Worm (Caenorhabditis elegans) whole organism, mixed stage, embryonic: ENCODE data around the gene memb-2.

ENCODE experiments used
- M03D4.4 ChIP-seq: sonication (generic microtip); optimal IDR thresholded peaks from 2 replicates; lab custom pipeline; 2017; ENCODE audit warnings: mild to moderate bottlenecking, missing genetic modification characterization, missing compliant biosample characterization
- bed-3 ChIP-seq: fragments of 200-800 bp; sonication (Bioruptor generic); optimal IDR thresholded peaks from 3 replicates; lab custom pipeline; 2018; ENCODE audit warnings: mild to moderate bottlenecking, missing genetic modification characterization, moderate library complexity, missing compliant biosample characterization
- blmp-1 ChIP-seq: fragments of 150-350 bp; optimal IDR thresholded peaks from 2 replicates; lab custom pipeline; 2014; ENCODE audit warnings: missing biosample characterization, missing genetic modification characterization
- ceh-39 ChIP-seq: fragments of 150-350 bp; optimal IDR thresholded peaks from 2 replicates; lab custom pipeline; 2014; ENCODE audit warnings: missing biosample characterization, missing genetic modification characterization
- ceh-83 ChIP-seq: fragments of 200-800 bp; sonication (Bioruptor generic); optimal IDR thresholded peaks from 2 replicates; lab custom pipeline; 2018; ENCODE audit warnings: mild to moderate bottlenecking, missing genetic modification characterization, missing compliant biosample characterization
- drap-1 ChIP-seq: fragments of 200-800 bp; sonication (Bioruptor generic); optimal IDR thresholded peaks from 3 replicates; lab custom pipeline; 2018; ENCODE audit warnings: mild to moderate bottlenecking, missing genetic modification characterization, missing compliant biosample characterization
- elt-1 ChIP-seq: sonication (generic microtip); optimal IDR thresholded peaks from 2 replicates; lab custom pipeline; 2017; ENCODE audit warnings: missing genetic modification characterization, mild to moderate bottlenecking, missing compliant biosample characterization, antibody characterized with exemption, moderate library complexity, borderline replicate concordance; ENCODE audit not compliant: insufficient read depth
- flh-1 ChIP-seq: fragments of 200-800 bp; sonication (Bioruptor generic); optimal IDR thresholded peaks from 2 replicates; lab custom pipeline; 2018; ENCODE audit warnings: mild to moderate bottlenecking, missing genetic modification characterization, moderate library complexity, missing compliant biosample characterization
- ham-2 ChIP-seq: fragments of 200-800 bp; sonication (Bioruptor generic); optimal IDR thresholded peaks from 2 replicates; lab custom pipeline; 2018; ENCODE audit warnings: mild to moderate bottlenecking, missing genetic modification characterization, missing compliant biosample characterization
- hlh-1 ChIP-seq: fragments of 150-350 bp; optimal IDR thresholded peaks from 2 replicates; lab custom pipeline; 2014; ENCODE audit warnings: missing biosample characterization, missing genetic modification reagents, missing genetic modification characterization
- lin-32 ChIP-seq: fragments of 200-800 bp; sonication (Bioruptor generic); optimal IDR thresholded peaks from 2 replicates; lab custom pipeline; 2018; ENCODE audit warnings: mild to moderate bottlenecking, missing genetic modification characterization, missing compliant biosample characterization
- lsy-2 ChIP-seq: fragments of 150-350 bp; optimal IDR thresholded peaks from 2 replicates; lab custom pipeline; 2014; ENCODE audit warnings: missing biosample characterization, missing genetic modification characterization
- mab-5 ChIP-seq: fragments of 150-350 bp; optimal IDR thresholded peaks from 2 replicates; lab custom pipeline; 2014; ENCODE audit warnings: missing biosample characterization, missing genetic modification characterization
- mep-1 ChIP-seq: fragments of 150-350 bp; optimal IDR thresholded peaks from 2 replicates; lab custom pipeline; 2017; ENCODE audit warnings: missing biosample characterization, missing genetic modification reagents, missing genetic modification characterization, inconsistent platforms
- nhr-12 ChIP-seq: fragments of 150-350 bp; optimal IDR thresholded peaks from 2 replicates; lab custom pipeline; 2014; ENCODE audit warnings: missing biosample characterization, missing genetic modification characterization
- nhr-2 ChIP-seq: fragments of 150-350 bp; optimal IDR thresholded peaks from 2 replicates; lab custom pipeline; 2014; ENCODE audit warnings: missing biosample characterization, missing genetic modification characterization
- nhr-237 ChIP-seq: fragments of 150-350 bp; optimal IDR thresholded peaks from 2 replicates; lab custom pipeline; 2014; ENCODE audit warnings: missing biosample characterization, missing genetic modification characterization
- nhr-28 ChIP-seq: fragments of 150-350 bp; optimal IDR thresholded peaks from 2 replicates; lab custom pipeline; 2014; ENCODE audit warnings: missing biosample characterization, missing genetic modification characterization
- nhr-76 ChIP-seq: sonication (generic microtip); optimal IDR thresholded peaks from 2 replicates; lab custom pipeline; 2017; ENCODE audit warnings: missing biosample characterization, missing genetic modification characterization
- pha-4 ChIP-seq: fragments of 150-350 bp; optimal IDR thresholded peaks from 2 replicates; lab custom pipeline; 2018; ENCODE audit warnings: missing biosample characterization, missing genetic modification reagents, missing genetic modification characterization
- sem-2 ChIP-seq: fragments of 200-800 bp; sonication (Bioruptor generic); optimal IDR thresholded peaks from 2 replicates; lab custom pipeline; 2018; ENCODE audit warnings: mild to moderate bottlenecking, missing genetic modification characterization, missing compliant biosample characterization
- snpc-4 ChIP-seq: fragments of 150-350 bp; optimal IDR thresholded peaks from 2 replicates; lab custom pipeline; 2014; ENCODE audit warnings: missing biosample characterization, missing genetic modification characterization
- sptf-1 ChIP-seq: sonication (generic microtip); optimal IDR thresholded peaks from 2 replicates; lab custom pipeline; 2017; ENCODE audit warnings: mild to moderate bottlenecking, missing genetic modification characterization, moderate library complexity, missing compliant biosample characterization
- tbx-8 ChIP-seq: fragments of 200-800 bp; sonication (Bioruptor generic); optimal IDR thresholded peaks from 2 replicates; lab custom pipeline; 2018; ENCODE audit warnings: mild to moderate bottlenecking, missing genetic modification characterization, moderate library complexity, missing compliant biosample characterization
- unc-120 ChIP-seq: sonication (generic microtip); optimal IDR thresholded peaks from 2 replicates; lab custom pipeline; 2017; ENCODE audit warnings: missing genetic modification characterization, missing compliant biosample characterization; ENCODE audit not compliant: poor library complexity, severe bottlenecking
- unc-39 ChIP-seq: fragments of 150-350 bp; optimal IDR thresholded peaks from 2 replicates; lab custom pipeline; 2014; ENCODE audit warnings: missing biosample characterization, missing genetic modification characterization
- unc-62 ChIP-seq: fragments of 150-350 bp; optimal IDR thresholded peaks from 2 replicates; lab custom pipeline; 2014; ENCODE audit warnings: missing biosample characterization, missing genetic modification reagents, missing genetic modification characterization
- zip-8 ChIP-seq: fragments of 150-350 bp; optimal IDR thresholded peaks from 2 replicates; lab custom pipeline; 2014; ENCODE audit warnings: missing biosample characterization, missing genetic modification characterization
- ztf-11 ChIP-seq: fragments of 150-350 bp; optimal IDR thresholded peaks from 2 replicates; lab custom pipeline; 2014; ENCODE audit warnings: missing biosample characterization, missing genetic modification characterization

Gene memb-2

DNA sequence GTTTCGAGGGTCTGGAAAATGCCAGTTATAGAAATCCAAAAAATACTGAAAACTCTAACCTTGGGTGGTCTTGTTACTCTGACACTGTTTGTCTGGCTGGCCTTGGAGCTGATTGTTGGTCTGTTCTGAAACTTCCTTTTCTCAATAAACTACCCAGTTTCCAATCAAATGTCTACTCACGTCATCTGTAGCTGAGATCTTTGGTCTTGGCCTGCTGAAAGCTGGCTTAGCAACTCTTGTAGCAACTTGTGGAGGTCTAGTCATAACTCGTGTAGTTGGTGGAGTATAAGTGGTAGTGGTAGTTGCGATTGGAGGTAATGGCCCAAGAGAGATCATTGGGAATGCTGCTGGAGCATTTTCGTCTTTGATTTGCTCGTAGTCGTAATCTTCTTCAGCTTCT is 9.8 kb downstream of the memb-2 start:
- no peak for TF ChIP-seq bed-3
- no peak for TF ChIP-seq lsy-2
- TF ChIP-seq lin-32 (GFP tag; lab: Kevin White, UChicago), result no peak
- TF ChIP-seq ceh-39 (tag; lab: Kevin White, UChicago), result no peak
- TF ChIP-seq zip-8 (tag; lab: Kevin White, UChicago), result no peak
- no peak for TF ChIP-seq nhr-28 (tag; lab: Kevin White, UChicago)
- no peak for TF ChIP-seq snpc-4
- TF ChIP-seq nhr-12 (tag; lab: Kevin White, UChicago), result no peak
- TF ChIP-seq elt-1 (tag; lab: Kevin White, UChicago), result no peak
- TF ChIP-seq M03D4.4, result no peak
- TF ChIP-seq flh-1 (GFP tag; lab: Kevin White, UChicago), result no peak
- no peak for TF ChIP-seq nhr-76
- TF ChIP-seq mep-1 (tag; lab: Kevin White, UChicago), result no peak
- no peak for TF ChIP-seq sptf-1 (tag; lab: Kevin White, UChicago)
- no peak for TF ChIP-seq unc-120
- no peak for TF ChIP-seq ztf-11 (tag; lab: Kevin White, UChicago)
- no peak for TF ChIP-seq blmp-1 (tag; lab: Kevin White, UChicago)
- TF ChIP-seq sem-2 (GFP tag; lab: Kevin White, UChicago), result no peak
- TF ChIP-seq nhr-2, result no peak

DNA sequence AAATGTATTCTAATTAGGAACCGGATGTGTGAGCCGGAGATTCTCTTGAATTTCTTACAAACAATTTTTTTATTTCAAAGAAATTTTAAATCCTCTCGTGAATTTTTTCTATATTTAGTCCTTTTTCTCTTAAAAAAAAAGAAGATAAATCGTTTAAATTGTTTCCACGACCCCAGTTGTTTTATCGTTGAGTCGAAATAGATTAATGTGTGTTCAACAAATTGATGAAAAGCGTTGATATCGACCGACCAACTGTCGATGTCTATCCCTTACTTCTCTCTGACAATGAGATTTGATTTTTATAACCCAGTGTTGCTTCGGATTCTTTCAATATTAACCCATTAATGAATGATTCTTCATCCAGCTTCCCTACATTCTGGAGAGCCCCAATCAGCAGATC is 13.7 kb downstream of the memb-2 start, which contains the start of gene CD4.1:
TSS of gene CD4.1 (plus strand) at position 301 of the 400 bp plus-strand sequence.
- TF ChIP-seq nhr-28 (tag; lab: Kevin White, UChicago) (no peak), hlh-1 (tag; lab: Kevin White, UChicago) (peak; percentile 12)

DNA sequence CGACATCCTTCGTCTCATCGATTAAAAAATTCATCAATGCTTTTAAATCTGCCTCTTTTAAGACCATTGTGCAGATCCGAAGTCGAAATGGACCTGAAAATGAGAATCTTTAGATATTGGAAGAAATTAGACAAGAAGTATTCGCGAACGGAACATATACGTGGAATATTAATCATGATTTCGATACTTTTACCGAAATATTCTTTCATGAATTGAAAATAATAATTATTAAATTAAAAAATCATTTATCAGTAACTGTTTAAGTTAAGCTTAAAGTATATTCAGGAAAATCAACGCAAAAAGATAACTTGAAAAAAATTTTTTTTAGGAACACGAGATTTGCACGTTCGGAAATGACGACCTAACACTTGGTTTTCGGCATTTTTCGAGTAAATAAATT is 18.7 kb downstream of the memb-2 start, which contains the start of gene CD4.8:
TSS of gene CD4.8 (minus strand) at position 101 of the 400 bp plus-strand sequence.
- TF ChIP-seq M03D4.4, result no peak
- TF ChIP-seq sptf-1 (tag; lab: Kevin White, UChicago), result no peak
- no peak for TF ChIP-seq nhr-76
- TF ChIP-seq hlh-1 (tag; lab: Kevin White, UChicago), result no peak
- no peak for TF ChIP-seq nhr-2
- TF ChIP-seq mab-5, result no peak
- TF ChIP-seq flh-1 (GFP tag; lab: Kevin White, UChicago), result no peak
- TF ChIP-seq mep-1 (tag; lab: Kevin White, UChicago), result no peak
- TF ChIP-seq sem-2 (GFP tag; lab: Kevin White, UChicago), result no peak

DNA sequence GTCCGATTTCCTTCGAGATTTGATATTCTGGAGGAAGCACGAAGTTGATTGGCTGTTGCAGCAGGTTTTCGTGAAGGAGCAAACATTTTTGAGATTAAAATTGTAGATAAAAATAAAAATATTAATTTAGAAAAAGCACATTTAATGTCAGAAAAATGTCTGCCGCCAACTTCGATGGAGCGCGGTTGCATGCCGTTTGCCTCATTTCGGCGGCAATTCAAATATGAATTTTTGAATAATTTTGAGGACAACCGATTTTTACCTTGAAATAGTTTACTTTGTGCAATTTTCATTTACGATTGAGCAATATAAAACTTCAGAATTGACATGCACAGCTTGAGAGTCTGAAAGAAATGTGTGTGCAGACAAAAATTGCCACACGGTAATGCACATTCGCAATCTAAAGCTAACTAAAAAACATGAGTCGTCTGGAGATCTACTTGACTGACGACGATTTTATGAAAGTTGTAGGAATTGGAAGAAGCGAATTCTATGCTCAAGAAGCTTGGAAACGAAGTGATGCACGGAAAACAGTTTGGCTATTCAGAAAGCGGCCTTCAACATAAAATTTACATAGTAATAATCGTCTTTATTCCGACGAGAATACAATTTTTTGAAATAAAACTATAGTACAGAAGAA is 23.4 kb downstream of the memb-2 start, which contains the start of gene zhit-1:
TSS of gene zhit-1 (minus strand) at position 161 of the 640 bp plus-strand sequence.
- TF ChIP-seq mep-1 (tag; lab: Kevin White, UChicago) (peak; percentile 28), ham-2 (GFP tag; lab: Kevin White, UChicago) (no peak), bed-3 (no peak), ceh-39 (tag; lab: Kevin White, UChicago) (no peak), unc-39 (no peak), hlh-1 (tag; lab: Kevin White, UChicago) (no peak), nhr-237 (tag; lab: Kevin White, UChicago) (no peak)

DNA sequence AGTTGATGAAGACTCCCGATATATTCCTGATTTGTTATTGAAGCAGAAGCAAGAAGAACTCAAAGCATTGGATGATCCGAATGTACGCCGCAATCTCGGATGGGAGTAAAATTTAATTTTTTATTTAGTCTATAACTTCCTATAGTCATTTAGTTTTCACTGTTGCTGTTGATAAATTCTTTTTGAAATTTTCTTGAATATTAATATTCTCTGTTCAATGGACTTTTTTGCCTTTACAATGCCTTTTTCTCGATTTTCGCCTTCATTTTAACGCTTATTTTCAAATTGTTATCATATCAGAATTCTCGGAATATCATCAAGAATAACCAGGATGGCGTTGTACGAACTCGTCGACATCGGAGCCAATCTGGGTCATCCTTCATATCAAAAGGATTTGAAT is 25.6 kb downstream of the memb-2 start, which contains the start of gene crn-2:
TSS of gene crn-2 (plus strand) at position 301 of the 400 bp plus-strand sequence.
- TF ChIP-seq lin-32 (GFP tag; lab: Kevin White, UChicago) (no peak), pha-4 (tag; lab: Kevin White, UChicago) (no peak), drap-1 (GFP tag; lab: Kevin White, UChicago) (no peak), mep-1 (tag; lab: Kevin White, UChicago) (no peak), unc-62 (GFP tag; lab: Kevin White, UChicago) (no peak), ham-2 (GFP tag; lab: Kevin White, UChicago) (no peak), tbx-8 (no peak), lsy-2 (no peak), bed-3 (no peak)

DNA sequence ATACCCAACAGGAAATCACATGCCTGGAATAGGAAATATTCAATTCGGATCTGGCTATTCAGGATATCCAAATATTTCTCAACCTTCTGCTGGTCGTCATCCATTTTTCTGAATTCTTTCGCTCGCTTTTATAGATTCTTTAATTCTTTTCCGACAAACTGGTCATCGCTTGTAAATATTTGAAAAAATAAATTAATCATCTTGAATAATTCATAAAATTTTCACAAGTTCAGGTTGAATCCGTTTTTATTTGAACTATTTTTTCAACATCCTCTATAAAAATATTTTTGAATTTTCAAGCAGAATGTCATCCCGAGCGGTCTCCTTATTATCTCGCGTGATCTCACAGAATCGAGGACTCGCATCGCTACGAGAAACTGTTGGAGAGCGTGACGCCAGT is 26.5 kb downstream of the memb-2 start, which contains the start of gene mrpl-48:
TSS of gene mrpl-48 (plus strand) at position 301 of the 400 bp plus-strand sequence.
- TF ChIP-seq hlh-1 (tag; lab: Kevin White, UChicago), result no peak
- TF ChIP-seq M03D4.4, result no peak
- TF ChIP-seq drap-1 (GFP tag; lab: Kevin White, UChicago), result no peak
- no peak for TF ChIP-seq ceh-83 (GFP tag; lab: Kevin White, UChicago)
- no peak for TF ChIP-seq sptf-1 (tag; lab: Kevin White, UChicago)
- TF ChIP-seq blmp-1 (tag; lab: Kevin White, UChicago), result no peak
- TF ChIP-seq zip-8 (tag; lab: Kevin White, UChicago), result no peak
- no peak for TF ChIP-seq unc-120
- no peak for TF ChIP-seq unc-62 (GFP tag; lab: Kevin White, UChicago)
- TF ChIP-seq tbx-8, result no peak
- TF ChIP-seq mep-1 (tag; lab: Kevin White, UChicago), result no peak
- no peak for TF ChIP-seq snpc-4
